Worm (Caenorhabditis elegans) whole organism, L4/young adult: ENCODE results near the gene cul-1.

Experiments used
- W03F9.2 ChIP-seq: fragments of 150-350 bp; optimal IDR thresholded peaks from 2 replicates; lab custom pipeline; 2014; ENCODE audit warnings: missing biosample characterization, missing genetic modification characterization
- dao-5 ChIP-seq: sonication (generic microtip); optimal IDR thresholded peaks from 2 replicates; lab custom pipeline; 2016; ENCODE audit warnings: missing genotype, missing genetic modification characterization, moderate library complexity, missing compliant biosample characterization
- him-1 ChIP-seq: sonication (generic microtip); optimal IDR thresholded peaks from 2 replicates; lab custom pipeline; 2016; ENCODE audit warnings: missing genotype, missing genetic modification reagents, missing genetic modification characterization, missing compliant biosample characterization

The cul-1 gene

ce11 chrIII:10512570-10512969, 41.5 kb downstream of the cul-1 start:
- TF ChIP-seq him-1 (tag; lab: Kevin White, UChicago) (no peak), dao-5 (no peak), W03F9.2 (tag; lab: Kevin White, UChicago) (no peak)

ce11 chrIII:10515751-10516150, 44.7 kb downstream of the cul-1 start:
- TF ChIP-seq W03F9.2 (tag; lab: Kevin White, UChicago) (no peak), dao-5 (no peak), him-1 (tag; lab: Kevin White, UChicago) (no peak)

- no peak for TF ChIP-seq W03F9.2 (tag; lab: Kevin White, UChicago)
These were observed 47.8 kb downstream of the cul-1 start for ce11 chrIII:10518884-10519283.

ce11 chrIII:10519615-10520014, 48.6 kb downstream of the cul-1 start:
- TF ChIP-seq him-1 (tag; lab: Kevin White, UChicago) (no peak), dao-5 (no peak), W03F9.2 (tag; lab: Kevin White, UChicago) (no peak)

ce11 chrIII:10520523-10520922, 49.5 kb downstream of the cul-1 start, which contains the start of gene unc-49:
Gene unc-49 (plus strand): TSS chrIII:10520762.
- TF ChIP-seq him-1 (tag; lab: Kevin White, UChicago) (no peak), W03F9.2 (tag; lab: Kevin White, UChicago) (no peak), dao-5 (no peak)

- TF ChIP-seq him-1 (tag; lab: Kevin White, UChicago) (no peak), dao-5 (no peak), W03F9.2 (tag; lab: Kevin White, UChicago) (no peak)
These were observed 50.2 kb downstream of the cul-1 start for ce11 chrIII:10521219-10521618.

- TF ChIP-seq dao-5 (no peak), W03F9.2 (tag; lab: Kevin White, UChicago) (no peak), him-1 (tag; lab: Kevin White, UChicago) (no peak)
These were observed 52.0 kb downstream of the cul-1 start for ce11 chrIII:10523025-10523424.
